Worm (Caenorhabditis elegans) whole organism, dauer: ENCODE measurements around the gene C07D8.6.
"Not testable (repeated sequence)": the region's sequence is repeated elsewhere in the genome, so short reads cannot be mapped to it uniquely, and the experiment has no call there.

Source experiments
- unc-62 ChIP-seq: sonication (generic microtip); optimal IDR thresholded peaks from 2 replicates; lab custom pipeline; 2017; ENCODE audit warnings: missing biosample characterization, missing genetic modification reagents, missing genetic modification characterization

The C07D8.6 gene

ce11 chrX:7323604-7324003 lies 17.7 kb upstream of the C07D8.6 start:
- no peak for TF ChIP-seq unc-62

- no peak for TF ChIP-seq unc-62
These were observed 14.2 kb upstream of the C07D8.6 start, which contains the start of gene sng-1 for ce11 chrX:7326967-7327651. Gene sng-1 (plus strand): TSS chrX:7327601.

ce11 chrX:7328065-7328564 lies 13.2 kb upstream of the C07D8.6 start:
- TF ChIP-seq unc-62 = no peak

- TF ChIP-seq unc-62 = no peak
These were observed 11.7 kb upstream of the C07D8.6 start, which contains the start of gene ttr-59 for ce11 chrX:7329601-7330000. Gene ttr-59 (plus strand): TSS chrX:7329818.

ce11 chrX:7330685-7331196 lies 10.6 kb upstream of the C07D8.6 start, which contains the start of gene ttr-30:
Gene ttr-30 (plus strand): TSS chrX:7330949.
- TF ChIP-seq unc-62 = no peak

ce11 chrX:7334302-7334724 lies 7.0 kb upstream of the C07D8.6 start, which contains the start of gene epg-7:
Gene epg-7 (plus strand): TSS chrX:7334714.
- no peak for TF ChIP-seq unc-62

- TF ChIP-seq unc-62 = no peak
These were observed 915 bp upstream of the C07D8.6 start for ce11 chrX:7340394-7340793.

ce11 chrX:7343218-7343617 lies 1.9 kb downstream of the C07D8.6 start:
- no peak for TF ChIP-seq unc-62

- TF ChIP-seq unc-62 = no peak
These were observed 2.4 kb downstream of the C07D8.6 start, which contains the start of gene C07D8.5 for ce11 chrX:7343747-7344146. Gene C07D8.5 (plus strand): TSS chrX:7344047.

- not testable (repeated sequence) for TF ChIP-seq unc-62
These were observed 24.0 kb downstream of the C07D8.6 start, which contains the start of gene C56G3.2 for ce11 chrX:7365267-7365666. Gene C56G3.2 (plus strand): TSS chrX:7365567.

- no peak for TF ChIP-seq unc-62
These were observed 28.5 kb downstream of the C07D8.6 start for ce11 chrX:7369770-7370169.

- no peak for TF ChIP-seq unc-62
These were observed 30.6 kb downstream of the C07D8.6 start for ce11 chrX:7371945-7372344.

ce11 chrX:7376941-7377340 lies 35.6 kb downstream of the C07D8.6 start, which contains the start of gene npr-8:
Gene npr-8 (plus strand): TSS chrX:7377302.
- TF ChIP-seq unc-62 = no peak

ce11 chrX:7378608-7379007 lies 37.3 kb downstream of the C07D8.6 start:
- TF ChIP-seq unc-62 = no peak

ce11 chrX:7390270-7390669 lies 49.0 kb downstream of the C07D8.6 start, which contains the start of gene C10A4.6:
Gene C10A4.6 (plus strand): TSS chrX:7390570.
- TF ChIP-seq unc-62 = no peak
